Fruit fly (Drosophila melanogaster) whole organism, prepupa: Measurements from ENCODE around the gene Pdss2.

ENCODE experiments used
- Blimp-1 ChIP-seq: fragments of 200-800 bp; sonication (Bioruptor generic); optimal IDR thresholded peaks from 3 replicates; lab custom pipeline; 2017; ENCODE audit warnings: missing biosample characterization, missing genetic modification characterization, mild to moderate bottlenecking, moderate library complexity, missing genetic modification reagents
- CG10631 ChIP-seq: fragments of 200-800 bp; sonication (Bioruptor generic); optimal IDR thresholded peaks from 2 replicates; lab custom pipeline; 2016; ENCODE audit warnings: missing biosample characterization, missing genetic modification characterization
- CG10669 ChIP-seq: fragments of 200-800 bp; sonication (Bioruptor generic); optimal IDR thresholded peaks from 3 replicates; lab custom pipeline; 2018; ENCODE audit warnings: missing biosample characterization, mild to moderate bottlenecking, missing genetic modification characterization, moderate library complexity
- CG11294 ChIP-seq: fragments of 200-800 bp; sonication (Bioruptor generic); IDR thresholded peaks from 2 replicates; pipeline ENCODE4 v1.3.6; 2022; ENCODE audit warnings: missing biosample characterization, missing genetic modification characterization
- CG11762 ChIP-seq: fragments of 200-800 bp; sonication (Bioruptor generic); optimal IDR thresholded peaks from 3 replicates; lab custom pipeline; 2016; ENCODE audit warnings: missing biosample characterization, missing genetic modification characterization; ENCODE audit not compliant: insufficient read depth
- CG11902 ChIP-seq: fragments of 200-800 bp; sonication (Bioruptor generic); optimal IDR thresholded peaks from 3 replicates; lab custom pipeline; 2016; ENCODE audit warnings: missing biosample characterization, missing genetic modification characterization
- CG15336 ChIP-seq: fragments of 200-800 bp; sonication (Bioruptor generic); IDR thresholded peaks from 2 replicates; pipeline ENCODE4 v1.3.6; 2022; ENCODE audit warnings: missing biosample characterization, missing genetic modification characterization
- CG3032 ChIP-seq: fragments of 200-800 bp; optimal IDR thresholded peaks from 2 replicates; lab custom pipeline; 2019; ENCODE audit warnings: missing biosample characterization, mild to moderate bottlenecking, missing genetic modification characterization, moderate library complexity
- CG31627 ChIP-seq: fragments of 200-800 bp; sonication (Bioruptor generic); optimal IDR thresholded peaks from 3 replicates; lab custom pipeline; 2016; ENCODE audit warnings: missing biosample characterization, missing genetic modification characterization
- CG32006 ChIP-seq: fragments of 200-800 bp; sonication (Bioruptor generic); optimal IDR thresholded peaks from 3 replicates; lab custom pipeline; 2017; ENCODE audit warnings: missing biosample characterization, mild to moderate bottlenecking, missing genetic modification characterization
- CG34406 ChIP-seq: fragments of 200-800 bp; sonication (Bioruptor generic); optimal IDR thresholded peaks from 3 replicates; lab custom pipeline; 2016; ENCODE audit warnings: missing biosample characterization, missing genetic modification characterization
- CG4318 ChIP-seq: fragments of 200-800 bp; sonication (Bioruptor generic); optimal IDR thresholded peaks from 3 replicates; lab custom pipeline; 2017; ENCODE audit warnings: missing biosample characterization, mild to moderate bottlenecking, missing genetic modification characterization
- CG6163 ChIP-seq: fragments of 200-800 bp; sonication (Bioruptor generic); IDR thresholded peaks from 3 replicates; pipeline ENCODE4 v1.3.6; 2022; ENCODE audit warnings: missing biosample characterization, missing genetic modification characterization
- CG6276 ChIP-seq: fragments of 200-800 bp; sonication (Bioruptor generic); optimal IDR thresholded peaks from 2 replicates; lab custom pipeline; 2017; ENCODE audit warnings: missing biosample characterization, mild to moderate bottlenecking, missing genetic modification characterization
- CG6792 ChIP-seq: fragments of 200-800 bp; sonication (Bioruptor generic); optimal IDR thresholded peaks from 3 replicates; lab custom pipeline; 2016; ENCODE audit warnings: missing biosample characterization, missing genetic modification characterization
- CG6808 ChIP-seq: fragments of 200-800 bp; sonication (Bioruptor generic); optimal IDR thresholded peaks from 3 replicates; lab custom pipeline; 2017; ENCODE audit warnings: missing biosample characterization, missing genetic modification characterization, mild to moderate bottlenecking, moderate library complexity, missing genetic modification reagents
- CG6854 ChIP-seq: fragments of 200-800 bp; sonication (Bioruptor generic); optimal IDR thresholded peaks from 2 replicates; lab custom pipeline; 2017; ENCODE audit warnings: missing biosample characterization, mild to moderate bottlenecking, missing genetic modification characterization
- CG7368 ChIP-seq: fragments of 200-800 bp; sonication (Bioruptor generic); optimal IDR thresholded peaks from 3 replicates; lab custom pipeline; 2016; ENCODE audit warnings: missing biosample characterization, missing genetic modification characterization
- CG8119 ChIP-seq: fragments of 200-800 bp; sonication (Bioruptor generic); IDR thresholded peaks from 3 replicates; pipeline ENCODE4 v1.3.6; 2022; ENCODE audit warnings: missing biosample characterization, missing genetic modification characterization
- CG8319 ChIP-seq: fragments of 200-800 bp; sonication (Bioruptor generic); optimal IDR thresholded peaks from 3 replicates; lab custom pipeline; 2016; ENCODE audit warnings: missing biosample characterization, missing genetic modification characterization
- CG8632 ChIP-seq: fragments of 200-800 bp; sonication (Bioruptor generic); optimal IDR thresholded peaks from 3 replicates; lab custom pipeline; 2016; ENCODE audit warnings: missing biosample characterization, missing genetic modification characterization
- Eip75B ChIP-seq: fragments of 200-800 bp; sonication (Bioruptor generic); optimal IDR thresholded peaks from 3 replicates; lab custom pipeline; 2016; ENCODE audit warnings: missing biosample characterization, missing genetic modification characterization
- Eip78C ChIP-seq: fragments of 200-800 bp; sonication (Bioruptor generic); peaks from one replicate; lab custom pipeline; 2016; ENCODE audit warnings: missing biosample characterization, missing genetic modification characterization
- Eip93F ChIP-seq: fragments of 200-800 bp; sonication (Bioruptor generic); optimal IDR thresholded peaks from 2 replicates; lab custom pipeline; 2016; ENCODE audit warnings: missing biosample characterization, mild to moderate bottlenecking, missing genetic modification characterization
- Ets21C ChIP-seq: fragments of 200-800 bp; sonication (Bioruptor generic); optimal IDR thresholded peaks from 3 replicates; lab custom pipeline; 2016; ENCODE audit warnings: missing biosample characterization, missing genetic modification characterization
- Ets96B ChIP-seq: fragments of 200-800 bp; optimal IDR thresholded peaks from 2 replicates; lab custom pipeline; 2019; ENCODE audit warnings: missing biosample characterization, mild to moderate bottlenecking, missing genetic modification characterization, moderate library complexity
- Gug ChIP-seq: fragments of 200-800 bp; sonication (Bioruptor generic); IDR thresholded peaks from 2 replicates; pipeline ENCODE4 v1.3.6; 2022; ENCODE audit warnings: missing biosample characterization, missing genetic modification characterization
- Hr39 ChIP-seq: fragments of 200-800 bp; sonication (Bioruptor generic); optimal IDR thresholded peaks from 2 replicates; lab custom pipeline; 2016; ENCODE audit warnings: missing biosample characterization, missing genetic modification characterization
- Hr4 ChIP-seq: fragments of 200-800 bp; sonication (Bioruptor generic); optimal IDR thresholded peaks from 3 replicates; lab custom pipeline; 2016; ENCODE audit warnings: missing biosample characterization, missing genetic modification characterization
- Lpt ChIP-seq: fragments of 200-800 bp; sonication (Bioruptor generic); optimal IDR thresholded peaks from 3 replicates; lab custom pipeline; 2016; ENCODE audit warnings: missing biosample characterization, missing genetic modification characterization
- OdsH ChIP-seq: fragments of 200-800 bp; sonication (Bioruptor generic); optimal IDR thresholded peaks from 3 replicates; lab custom pipeline; 2016; ENCODE audit warnings: missing biosample characterization, missing genetic modification characterization
- Smox ChIP-seq: fragments of 200-800 bp; sonication (Bioruptor generic); optimal IDR thresholded peaks from 3 replicates; lab custom pipeline; 2016; ENCODE audit warnings: missing biosample characterization, missing genetic modification characterization
- Sox102F ChIP-seq: fragments of 200-800 bp; sonication (Bioruptor generic); optimal IDR thresholded peaks from 2 replicates; lab custom pipeline; 2016; ENCODE audit warnings: missing biosample characterization, mild to moderate bottlenecking, missing genetic modification characterization
- Sox14 ChIP-seq: fragments of 200-800 bp; sonication (Bioruptor generic); optimal IDR thresholded peaks from 3 replicates; lab custom pipeline; 2016; ENCODE audit warnings: missing biosample characterization, missing genetic modification characterization
- Sox15 ChIP-seq: fragments of 200-800 bp; sonication (Bioruptor generic); optimal IDR thresholded peaks from 3 replicates; lab custom pipeline; 2016; ENCODE audit warnings: missing biosample characterization, missing genetic modification characterization
- cyc ChIP-seq: fragments of 200-800 bp; sonication (Bioruptor generic); optimal IDR thresholded peaks from 3 replicates; lab custom pipeline; 2016; ENCODE audit warnings: missing biosample characterization, missing genetic modification characterization
- dac ChIP-seq: fragments of 200-800 bp; sonication (Bioruptor generic); optimal IDR thresholded peaks from 2 replicates; lab custom pipeline; 2017; ENCODE audit warnings: missing biosample characterization, mild to moderate bottlenecking, missing genetic modification characterization
- dsx ChIP-seq: fragments of 200-800 bp; optimal IDR thresholded peaks from 3 replicates; lab custom pipeline; 2019; ENCODE audit warnings: missing biosample characterization, mild to moderate bottlenecking, missing genetic modification characterization, moderate library complexity; ENCODE audit not compliant: poor library complexity, severe bottlenecking
- eg ChIP-seq: fragments of 200-800 bp; sonication (Bioruptor generic); IDR thresholded peaks from 3 replicates; pipeline ENCODE4 v1.3.6; 2022; ENCODE audit warnings: missing biosample characterization, missing genetic modification characterization
- fkh ChIP-seq: fragments of 200-800 bp; sonication (Bioruptor generic); optimal IDR thresholded peaks from 3 replicates; lab custom pipeline; 2017; ENCODE audit warnings: missing biosample characterization, mild to moderate bottlenecking, missing genetic modification characterization, moderate library complexity
- lz ChIP-seq: fragments of 200-800 bp; sonication (Bioruptor generic); optimal IDR thresholded peaks from 3 replicates; lab custom pipeline; 2016; ENCODE audit warnings: missing biosample characterization, missing genetic modification characterization
- net ChIP-seq: fragments of 200-800 bp; sonication (Bioruptor generic); optimal IDR thresholded peaks from 3 replicates; lab custom pipeline; 2016; ENCODE audit warnings: missing biosample characterization, missing genetic modification characterization
- pdm3 ChIP-seq: fragments of 200-800 bp; sonication (Bioruptor generic); optimal IDR thresholded peaks from 3 replicates; lab custom pipeline; 2016; ENCODE audit warnings: missing biosample characterization, missing genetic modification characterization
- salr ChIP-seq, 2 experiments: fragments of 200-800 bp; sonication (Bioruptor generic); optimal IDR thresholded peaks; 3 replicates each; lab custom pipeline; 2016 to 2018; ENCODE audit warnings: missing biosample characterization in 2 of 2, missing genetic modification characterization in 2 of 2, mild to moderate bottlenecking in 1 of 2
- spab ChIP-seq: fragments of 200-800 bp; sonication (Bioruptor generic); optimal IDR thresholded peaks from 2 replicates; lab custom pipeline; 2017; ENCODE audit warnings: missing biosample characterization, mild to moderate bottlenecking, missing genetic modification characterization, missing genetic modification reagents
- svp ChIP-seq: fragments of 200-800 bp; sonication (Bioruptor generic); peaks from one replicate; lab custom pipeline; 2016; ENCODE audit warnings: missing biosample characterization, missing genetic modification characterization
- vri ChIP-seq: fragments of 200-800 bp; sonication (Bioruptor generic); optimal IDR thresholded peaks from 3 replicates; lab custom pipeline; 2016; ENCODE audit warnings: missing biosample characterization, mild to moderate bottlenecking, missing genetic modification characterization

The Pdss2 gene

DNA sequence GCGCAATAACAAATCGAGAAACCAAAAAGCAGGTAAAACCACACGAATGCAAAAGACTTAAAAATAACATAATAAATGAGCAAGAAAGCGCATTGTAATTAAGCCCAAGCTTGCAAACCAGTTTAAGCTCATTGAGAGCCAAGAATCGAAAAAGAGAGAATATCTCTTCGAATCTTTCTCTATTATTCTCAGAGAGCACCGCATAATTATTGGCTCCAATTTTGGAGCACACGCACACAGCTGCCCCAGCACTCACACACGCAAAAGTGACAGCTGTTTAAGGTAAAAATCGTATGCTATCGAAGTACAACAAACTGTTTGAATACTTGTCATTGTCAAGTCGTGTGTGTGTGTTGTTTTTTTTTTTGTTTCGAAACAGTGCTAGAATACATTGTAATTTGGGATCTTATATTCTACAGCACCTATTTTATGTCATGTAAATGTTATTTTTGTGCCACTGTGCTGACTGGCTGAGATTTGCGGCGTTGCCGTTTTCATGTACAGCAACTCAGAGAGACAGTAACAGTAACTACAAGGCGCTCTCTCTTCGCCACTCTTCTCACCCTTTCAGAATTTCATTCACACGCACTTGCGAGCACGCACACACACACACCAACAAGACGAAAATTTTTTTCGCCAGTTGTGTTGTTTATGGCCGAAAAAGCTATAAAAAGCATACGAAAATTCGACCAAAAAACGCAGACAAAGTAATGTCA is 18.2 kb upstream of the Pdss2 start (continued):
- peak; percentile 81 for TF ChIP-seq cyc (GFP tag; lab: Kevin White, UChicago)
- peak; percentile 68 for TF ChIP-seq Lpt (GFP tag; lab: Kevin White, UChicago)
- peak; percentile 78 for TF ChIP-seq CG8632
- peak; percentile 60 for TF ChIP-seq CG10669 (GFP tag; lab: Kevin White, UChicago)
- TF ChIP-seq CG6808: peak; percentile 35
- TF ChIP-seq pdm3 (GFP tag; lab: Kevin White, UChicago): peak; percentile 84
- TF ChIP-seq lz: peak; percentile 86
- peak; percentile 89 for TF ChIP-seq Sox102F (GFP tag; lab: Kevin White, UChicago)
- TF ChIP-seq Hr39: peak; percentile 85
- peak; percentile 89 for TF ChIP-seq Sox14 (GFP tag; lab: Kevin White, UChicago)
- peak; percentile 82 for TF ChIP-seq Smox (GFP tag; lab: Kevin White, UChicago)
- TF ChIP-seq CG11902 (GFP tag; lab: Kevin White, UChicago): peak; percentile 62
- TF ChIP-seq Ets21C: peak; percentile 74
- peak; percentile 87 for TF ChIP-seq Eip75B
- peak; percentile 76 for TF ChIP-seq dsx
- peak; percentile 80 for TF ChIP-seq CG34406 (GFP tag; lab: Kevin White, UChicago)
- TF ChIP-seq CG8119 (GFP tag; lab: Robert Waterston, UW): peak; percentile 82; the same call in 2 of the 3 replicates
- TF ChIP-seq CG31627 (GFP tag; lab: Kevin White, UChicago): peak; percentile 80
- peak; percentile 78 for TF ChIP-seq CG10631 (GFP tag; lab: Kevin White, UChicago)
- TF ChIP-seq fkh (GFP tag; lab: Kevin White, UChicago): no peak
- no peak for TF ChIP-seq CG3032 (tag; lab: Kevin White, UChicago)
- TF ChIP-seq CG6854 (GFP tag; lab: Kevin White, UChicago): no peak
- TF ChIP-seq dac (GFP tag; lab: Kevin White, UChicago): peak; percentile 46
- peak; percentile 62 for TF ChIP-seq CG11762 (GFP tag; lab: Kevin White, UChicago)
- TF ChIP-seq CG8319: peak; percentile 66
- peak; percentile 78 for TF ChIP-seq net (GFP tag; lab: Kevin White, UChicago)
- peak; percentile 95 for TF ChIP-seq Eip78C (GFP tag; lab: Kevin White, UChicago)
- TF ChIP-seq eg (GFP tag; lab: Robert Waterston, UW): peak; percentile 82
- peak; percentile 71 for TF ChIP-seq OdsH (GFP tag; lab: Kevin White, UChicago)
- peak; percentile 7 for TF ChIP-seq Blimp-1 (GFP tag; lab: Kevin White, UChicago)
- TF ChIP-seq Hr4 (GFP tag; lab: Kevin White, UChicago): peak; percentile 69
- TF ChIP-seq CG15336 (GFP tag; lab: Robert Waterston, UW): peak; percentile 85
- TF ChIP-seq CG6163 (GFP tag; lab: Robert Waterston, UW): peak; percentile 91
- peak; percentile 91 for TF ChIP-seq svp (GFP tag; lab: Kevin White, UChicago)
- peak; percentile 69 for TF ChIP-seq CG11294
- peak; percentile 61 for TF ChIP-seq Gug (GFP tag; lab: Robert Waterston, UW)
- TF ChIP-seq salr (GFP tag; optimal IDR thresholded peaks at IDR 0.05; lab: Kevin White, UChicago): peak; percentile 33 to 75

DNA sequence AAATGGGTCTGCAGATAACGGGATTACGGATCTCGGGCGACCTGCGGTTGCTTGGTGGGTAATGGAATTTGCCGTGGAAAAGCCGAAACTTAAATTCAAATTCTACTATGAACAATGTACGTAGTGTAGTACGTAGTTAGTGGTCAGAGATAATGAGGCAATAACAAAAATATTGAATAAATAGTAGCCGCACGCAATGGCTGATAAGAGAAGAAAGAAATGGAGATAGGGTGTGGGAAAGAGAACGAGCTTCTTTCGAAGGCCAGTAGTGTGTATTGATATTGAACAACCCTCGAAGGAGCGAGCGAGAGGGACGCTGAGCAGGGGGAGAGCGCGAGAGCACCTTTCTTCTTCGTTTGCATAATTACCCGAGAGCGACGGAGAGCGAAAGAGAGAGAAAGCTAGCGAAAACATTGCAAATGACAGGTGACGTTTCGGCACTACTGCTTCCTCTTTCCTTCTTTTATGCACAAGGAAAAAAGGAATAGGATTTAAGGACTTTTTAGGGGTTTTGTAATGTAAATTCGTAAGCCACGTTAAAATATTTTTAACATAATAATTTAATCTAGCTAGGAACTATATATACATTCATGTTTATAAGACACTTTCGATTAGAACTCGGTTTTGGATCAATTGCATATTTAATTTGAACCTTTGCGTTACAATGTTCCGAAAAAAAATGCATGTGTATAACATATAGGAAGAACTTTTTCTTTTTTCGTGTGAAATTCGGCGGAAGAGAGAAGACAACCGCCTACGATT is 16.7 kb upstream of the Pdss2 start:
- peak; percentile 86 for TF ChIP-seq Eip78C (GFP tag; lab: Kevin White, UChicago)
- TF ChIP-seq Blimp-1 (GFP tag; lab: Kevin White, UChicago): no peak
- no peak for TF ChIP-seq CG7368 (GFP tag; lab: Kevin White, UChicago)
- TF ChIP-seq Ets96B: peak; percentile 25
- peak; percentile 50; the same call in 2 of the 3 replicates for TF ChIP-seq CG6163 (GFP tag; lab: Robert Waterston, UW)
- TF ChIP-seq CG10631 (GFP tag; lab: Kevin White, UChicago): peak; percentile 32
- TF ChIP-seq eg (GFP tag; lab: Robert Waterston, UW): peak; percentile 54; the same call in 2 of the 3 replicates
- TF ChIP-seq CG6276 (GFP tag; lab: Kevin White, UChicago): peak; percentile 49
- peak; percentile 13 for TF ChIP-seq dsx
- TF ChIP-seq vri (GFP tag; lab: Kevin White, UChicago): peak; percentile 6
- peak; percentile 87 for TF ChIP-seq CG32006 (GFP tag; lab: Kevin White, UChicago)
- peak; percentile 43 for TF ChIP-seq CG10669 (GFP tag; lab: Kevin White, UChicago)
- no peak for TF ChIP-seq Eip93F
- peak; percentile 67 for TF ChIP-seq CG15336 (GFP tag; lab: Robert Waterston, UW)
- TF ChIP-seq CG4318: peak; percentile 66
- peak; percentile 46 for TF ChIP-seq pdm3 (GFP tag; lab: Kevin White, UChicago)
- TF ChIP-seq Lpt (GFP tag; lab: Kevin White, UChicago): peak; percentile 37
- TF ChIP-seq Sox15: peak; percentile 15
- peak; percentile 67 for TF ChIP-seq svp (GFP tag; lab: Kevin White, UChicago)
- TF ChIP-seq Ets21C: no peak
- TF ChIP-seq spab (GFP tag; lab: Kevin White, UChicago): no peak
- peak; percentile 75 for TF ChIP-seq CG8119 (GFP tag; lab: Robert Waterston, UW)
- TF ChIP-seq CG6792 (GFP tag; lab: Kevin White, UChicago): no peak
